Worm (Caenorhabditis elegans) whole organism, young adult: ENCODE data around the gene cyy-1.

ENCODE experiments used
- B0035.1 ChIP-seq: sonication (generic microtip); optimal IDR thresholded peaks from 2 replicates; lab custom pipeline; 2016; ENCODE audit warnings: missing genetic modification characterization, mild to moderate bottlenecking, missing compliant biosample characterization, missing genotype, missing genetic modification reagents
- B0336.3 ChIP-seq: fragments of 200-800 bp; sonication (Bioruptor generic); IDR thresholded peaks from 2 replicates; pipeline ENCODE4 v1.3.6; 2022; ENCODE audit warnings: missing genetic modification characterization, missing compliant biosample characterization
- F10E7.11 ChIP-seq: sonication (generic microtip); optimal IDR thresholded peaks from 2 replicates; lab custom pipeline; 2017; ENCODE audit warnings: mild to moderate bottlenecking, missing genetic modification characterization, moderate library complexity, missing compliant biosample characterization
- F37B4.10 ChIP-seq: fragments of 200-800 bp; sonication (Bioruptor generic); IDR thresholded peaks from 2 replicates; pipeline ENCODE4 v1.3.6; 2022; ENCODE audit warnings: missing genetic modification characterization, missing compliant biosample characterization
- F39B2.1 ChIP-seq: fragments of 200-800 bp; sonication (Bioruptor generic); IDR thresholded peaks from 2 replicates; pipeline ENCODE4 v1.3.6; 2022; ENCODE audit warnings: missing genetic modification reagents, missing genetic modification characterization, missing compliant biosample characterization
- F49E8.2 ChIP-seq: sonication (generic microtip); optimal IDR thresholded peaks from 3 replicates; lab custom pipeline; 2017; ENCODE audit warnings: missing genetic modification characterization, mild to moderate bottlenecking, missing compliant biosample characterization, antibody characterized with exemption, moderate library complexity; ENCODE audit not compliant: insufficient read depth
- F57A8.1 ChIP-seq: fragments of 200-800 bp; sonication (Bioruptor generic); optimal IDR thresholded peaks from 2 replicates; lab custom pipeline; 2018; ENCODE audit warnings: mild to moderate bottlenecking, missing genetic modification characterization, moderate library complexity, missing compliant biosample characterization
- K11D2.4 ChIP-seq: fragments of 200-800 bp; sonication (Bioruptor generic); IDR thresholded peaks from 2 replicates; pipeline ENCODE4 v1.3.6; 2022; ENCODE audit warnings: missing genetic modification reagents, missing genetic modification characterization, missing compliant biosample characterization
- Y53F4B.3 ChIP-seq: fragments of 200-800 bp; sonication (Bioruptor generic); IDR thresholded peaks from 2 replicates; pipeline ENCODE4 v1.3.6; 2022; ENCODE audit warnings: missing genetic modification reagents, missing genetic modification characterization, missing compliant biosample characterization
- Y53G8AR.9 ChIP-seq: fragments of 200-800 bp; sonication (Bioruptor generic); conservative IDR thresholded peaks from 2 replicates; pipeline ENCODE4 v1.3.6; 2022; ENCODE audit warnings: missing genetic modification reagents, missing genetic modification characterization, missing compliant biosample characterization
- Y56A3A.18 ChIP-seq: fragments of 200-800 bp; sonication (Bioruptor generic); IDR thresholded peaks from 2 replicates; pipeline ENCODE4 v1.3.6; 2022; ENCODE audit warnings: missing genetic modification reagents, missing genetic modification characterization, missing compliant biosample characterization
- Y79H2A.3 ChIP-seq: fragments of 200-800 bp; sonication (Bioruptor generic); conservative IDR thresholded peaks from 2 replicates; pipeline ENCODE4 v1.3.6; 2022; ENCODE audit warnings: missing genetic modification reagents, missing genetic modification characterization, missing compliant biosample characterization
- Y95B8A.8 ChIP-seq: fragments of 200-800 bp; sonication (Bioruptor generic); IDR thresholded peaks from 2 replicates; pipeline ENCODE4 v1.3.6; 2022; ENCODE audit warnings: missing genetic modification reagents, missing genetic modification characterization, missing compliant biosample characterization
- ZK185.1 ChIP-seq: sonication (generic microtip); optimal IDR thresholded peaks from 2 replicates; lab custom pipeline; 2016; ENCODE audit warnings: mild to moderate bottlenecking, missing genetic modification characterization, missing compliant biosample characterization; ENCODE audit not compliant: poor library complexity, severe bottlenecking
- aptf-2 ChIP-seq: fragments of 200-800 bp; sonication (Bioruptor generic); conservative IDR thresholded peaks from 2 replicates; pipeline ENCODE4 v1.3.6; 2022; ENCODE audit warnings: missing genetic modification reagents, missing genetic modification characterization, missing compliant biosample characterization
- attf-3 ChIP-seq: fragments of 200-800 bp; sonication (Bioruptor generic); conservative IDR thresholded peaks from 2 replicates; pipeline ENCODE4 v1.3.6; 2022; ENCODE audit warnings: missing genetic modification reagents, missing genetic modification characterization, missing compliant biosample characterization
- bed-2 ChIP-seq: fragments of 200-800 bp; sonication (Bioruptor generic); IDR thresholded peaks from 2 replicates; pipeline ENCODE4 v1.3.6; 2022; ENCODE audit warnings: missing genetic modification reagents, missing genetic modification characterization, missing compliant biosample characterization
- ceh-100 ChIP-seq: fragments of 200-800 bp; sonication (Bioruptor generic); IDR thresholded peaks from 2 replicates; pipeline ENCODE4 v1.3.6; 2022; ENCODE audit warnings: missing genetic modification reagents, missing genetic modification characterization, missing compliant biosample characterization
- ceh-27 ChIP-seq: fragments of 200-800 bp; sonication (Bioruptor generic); optimal IDR thresholded peaks from 2 replicates; lab custom pipeline; 2018; ENCODE audit warnings: mild to moderate bottlenecking, missing genetic modification characterization, moderate library complexity, missing compliant biosample characterization
- ceh-58 ChIP-seq: fragments of 200-800 bp; sonication (Bioruptor generic); IDR thresholded peaks from 2 replicates; pipeline ENCODE4 v1.3.6; 2022; ENCODE audit warnings: missing genetic modification characterization, missing compliant biosample characterization
- ceh-91 ChIP-seq: fragments of 200-800 bp; sonication (Bioruptor generic); IDR thresholded peaks from 2 replicates; pipeline ENCODE4 v1.3.6; 2022; ENCODE audit warnings: missing genetic modification reagents, missing genetic modification characterization, missing compliant biosample characterization
- dpff-1 ChIP-seq: sonication (generic microtip); optimal IDR thresholded peaks from 2 replicates; lab custom pipeline; 2017; ENCODE audit warnings: mild to moderate bottlenecking, missing genetic modification characterization, missing compliant biosample characterization
- egl-44 ChIP-seq: fragments of 200-800 bp; sonication (Bioruptor generic); IDR thresholded peaks from 2 replicates; pipeline ENCODE4 v1.3.6; 2022; ENCODE audit warnings: missing genetic modification reagents, missing genetic modification characterization, missing compliant biosample characterization
- him-1 ChIP-seq: sonication (generic microtip); optimal IDR thresholded peaks from 2 replicates; lab custom pipeline; 2016; ENCODE audit warnings: missing genotype, missing genetic modification reagents, missing genetic modification characterization, missing compliant biosample characterization
- hmg-20 ChIP-seq: fragments of 200-800 bp; sonication (Bioruptor generic); IDR thresholded peaks from 2 replicates; pipeline ENCODE4 v1.3.6; 2022; ENCODE audit warnings: missing genetic modification reagents, missing genetic modification characterization, missing compliant biosample characterization
- lag-1 ChIP-seq: fragments of 200-800 bp; sonication (Bioruptor generic); IDR thresholded peaks from 2 replicates; pipeline ENCODE4 v1.3.6; 2022; ENCODE audit warnings: missing genetic modification reagents, missing genetic modification characterization, missing compliant biosample characterization
- let-526 ChIP-seq: fragments of 200-800 bp; sonication (Bioruptor generic); IDR thresholded peaks from 2 replicates; pipeline ENCODE4 v1.3.6; 2022; ENCODE audit warnings: missing genetic modification reagents, missing genetic modification characterization, missing compliant biosample characterization
- lin-40 ChIP-seq: sonication (generic microtip); optimal IDR thresholded peaks from 2 replicates; lab custom pipeline; 2016; ENCODE audit warnings: missing genetic modification characterization, mild to moderate bottlenecking, missing compliant biosample characterization, missing genotype, missing genetic modification reagents
- lin-54 ChIP-seq: fragments of 200-800 bp; sonication (Bioruptor generic); optimal IDR thresholded peaks from 2 replicates; lab custom pipeline; 2018; ENCODE audit warnings: mild to moderate bottlenecking, missing genetic modification characterization, missing compliant biosample characterization
- lsl-1 ChIP-seq: fragments of 200-800 bp; sonication (Bioruptor generic); optimal IDR thresholded peaks from 2 replicates; lab custom pipeline; 2018; ENCODE audit warnings: mild to moderate bottlenecking, missing genetic modification characterization, moderate library complexity, missing compliant biosample characterization
- madf-10 ChIP-seq: sonication (generic microtip); optimal IDR thresholded peaks from 2 replicates; lab custom pipeline; 2016; ENCODE audit warnings: mild to moderate bottlenecking, missing genetic modification characterization, missing compliant biosample characterization
- mcd-1 ChIP-seq: fragments of 200-800 bp; sonication (Bioruptor generic); IDR thresholded peaks from 2 replicates; pipeline ENCODE4 v1.3.6; 2022; ENCODE audit warnings: missing genetic modification reagents, missing genetic modification characterization, missing compliant biosample characterization
- mel-28 ChIP-seq: sonication (generic microtip); optimal IDR thresholded peaks from 2 replicates; lab custom pipeline; 2016; ENCODE audit warnings: borderline replicate concordance, mild to moderate bottlenecking, missing genetic modification characterization, missing compliant biosample characterization
- nfya-1 ChIP-seq: sonication (generic microtip); optimal IDR thresholded peaks from 2 replicates; lab custom pipeline; 2017; ENCODE audit warnings: antibody characterized with exemption, missing compliant biosample characterization, missing genetic modification characterization, borderline replicate concordance; ENCODE audit not compliant: insufficient read depth
- nhr-120 ChIP-seq: fragments of 200-800 bp; sonication (Bioruptor generic); IDR thresholded peaks from 2 replicates; pipeline ENCODE4 v1.3.6; 2022; ENCODE audit warnings: missing genetic modification characterization, missing compliant biosample characterization
- nhr-179 ChIP-seq: sonication (generic microtip); optimal IDR thresholded peaks from 2 replicates; lab custom pipeline; 2016; ENCODE audit warnings: mild to moderate bottlenecking, missing genetic modification characterization, missing compliant biosample characterization
- nhr-27 ChIP-seq: fragments of 200-800 bp; sonication (Bioruptor generic); optimal IDR thresholded peaks from 2 replicates; lab custom pipeline; 2018; ENCODE audit warnings: mild to moderate bottlenecking, missing genetic modification characterization, moderate library complexity, missing compliant biosample characterization
- nhr-90 ChIP-seq: sonication (generic microtip); optimal IDR thresholded peaks from 2 replicates; lab custom pipeline; 2016; ENCODE audit warnings: missing genotype, mild to moderate bottlenecking, missing genetic modification characterization, missing compliant biosample characterization
- pha-4 ChIP-seq: fragments of 150-350 bp; sonication (generic microtip); optimal IDR thresholded peaks from 2 replicates; lab custom pipeline; 2014; ENCODE audit warnings: missing biosample characterization, missing genetic modification reagents, missing genetic modification characterization
- snpc-1.3 ChIP-seq: sonication (generic microtip); optimal IDR thresholded peaks from 2 replicates; lab custom pipeline; 2017; ENCODE audit warnings: missing genetic modification characterization, mild to moderate bottlenecking, missing compliant biosample characterization, antibody characterized with exemption, moderate library complexity, missing genotype, missing genetic modification reagents; ENCODE audit not compliant: insufficient read depth
- somi-1 ChIP-seq: fragments of 200-800 bp; sonication (Bioruptor generic); optimal IDR thresholded peaks from 2 replicates; lab custom pipeline; 2018; ENCODE audit warnings: mild to moderate bottlenecking, missing genetic modification characterization, missing compliant biosample characterization
- tbp1 ChIP-seq: fragments of 200-800 bp; sonication (Bioruptor generic); optimal IDR thresholded peaks from 2 replicates; lab custom pipeline; 2018; ENCODE audit warnings: mild to moderate bottlenecking, missing genetic modification characterization, missing compliant biosample characterization
- tlf-1 ChIP-seq: fragments of 200-800 bp; sonication (Bioruptor generic); optimal IDR thresholded peaks from 2 replicates; lab custom pipeline; 2018; ENCODE audit warnings: mild to moderate bottlenecking, missing genetic modification characterization, missing compliant biosample characterization
- unc-62 ChIP-seq: fragments of 150-350 bp; optimal IDR thresholded peaks from 2 replicates; lab custom pipeline; 2014; ENCODE audit warnings: missing biosample characterization, missing genetic modification reagents, missing genetic modification characterization
- ztf-18 ChIP-seq: sonication (generic microtip); optimal IDR thresholded peaks from 2 replicates; lab custom pipeline; 2016; ENCODE audit warnings: missing genotype, mild to moderate bottlenecking, missing genetic modification characterization, missing compliant biosample characterization
- ztf-22 ChIP-seq: fragments of 200-800 bp; sonication (Bioruptor generic); optimal IDR thresholded peaks from 2 replicates; lab custom pipeline; 2018; ENCODE audit warnings: mild to moderate bottlenecking, missing genetic modification characterization, moderate library complexity, missing compliant biosample characterization

Gene cyy-1

DNA sequence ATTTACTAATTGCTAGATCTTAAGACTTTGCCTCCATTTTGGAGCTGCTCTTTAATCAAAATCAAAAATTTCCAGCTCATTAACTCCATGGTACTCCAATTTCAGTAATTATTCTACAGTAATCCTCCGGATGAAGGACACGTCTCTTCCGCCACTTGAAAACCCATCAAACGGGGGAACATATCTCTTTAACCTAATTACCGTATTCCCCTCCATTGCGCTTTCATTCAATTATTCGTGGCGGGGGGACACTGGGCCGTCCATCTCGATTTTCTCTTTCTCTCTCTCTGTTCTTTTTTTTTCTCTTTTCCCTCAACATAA is 11.2 kb downstream of the cyy-1 start:
- no peak for TF ChIP-seq mel-28 (tag; lab: Kevin White, UChicago)
- TF ChIP-seq Y79H2A.3: no peak
- TF ChIP-seq F10E7.11 (tag; lab: Kevin White, UChicago): no peak
- TF ChIP-seq lag-1 (GFP tag; lab: Robert Waterston, UW): no peak
- no peak for TF ChIP-seq let-526
- no peak for TF ChIP-seq ceh-27 (GFP tag; lab: Kevin White, UChicago)
- no peak for TF ChIP-seq dpff-1 (tag; lab: Kevin White, UChicago)
- no peak for TF ChIP-seq Y53G8AR.9 (GFP tag; lab: Robert Waterston, UW)
- TF ChIP-seq nhr-27: no peak

DNA sequence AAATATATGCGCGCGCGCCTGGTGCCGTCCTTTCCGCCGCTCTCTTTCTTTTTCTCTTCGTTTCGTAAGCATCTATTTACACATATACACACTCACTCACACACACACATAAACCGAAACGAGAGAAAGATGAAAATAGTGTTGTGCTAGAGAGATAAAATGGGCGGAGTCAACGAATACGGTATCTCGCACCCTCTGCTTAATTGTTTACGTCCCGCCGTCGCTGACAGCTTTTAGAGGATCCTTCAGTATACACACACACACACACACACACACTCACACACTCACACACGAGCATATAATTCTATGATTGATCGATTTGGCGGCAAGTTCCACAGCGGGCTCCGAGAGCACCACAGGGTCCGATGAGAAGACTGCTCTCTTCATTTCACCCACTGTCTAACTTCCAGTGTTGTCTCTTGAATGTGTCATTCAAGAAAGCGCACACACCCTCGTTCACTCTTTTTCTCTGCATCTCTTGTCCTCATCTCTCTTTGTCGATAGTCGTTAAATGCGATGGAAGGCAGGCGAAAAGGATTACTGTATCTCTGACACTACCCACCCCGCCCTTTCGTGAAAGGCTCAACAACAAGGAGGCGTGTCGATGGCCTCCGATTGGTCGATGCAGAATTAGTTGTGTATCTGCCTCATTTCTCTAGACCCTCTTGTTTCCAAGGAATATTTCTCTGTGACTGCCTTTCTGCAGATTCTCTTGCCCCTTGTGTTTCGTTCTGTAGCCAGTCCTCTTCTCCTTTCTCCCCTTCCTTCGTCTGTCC is 11.7 kb downstream of the cyy-1 start:
- TF ChIP-seq F37B4.10: no peak
- TF ChIP-seq lsl-1 (GFP tag; lab: Kevin White, UChicago): no peak
- no peak for TF ChIP-seq hmg-20 (GFP tag; lab: Robert Waterston, UW)
- no peak for TF ChIP-seq ceh-91
- TF ChIP-seq Y56A3A.18 (GFP tag; lab: Robert Waterston, UW): peak; percentile 73; the same call in 1 of the 2 replicates
- TF ChIP-seq lag-1 (GFP tag; lab: Robert Waterston, UW): no peak
- TF ChIP-seq attf-3 (GFP tag; lab: Robert Waterston, UW): no peak
- peak; percentile 84 for TF ChIP-seq ceh-27 (GFP tag; lab: Kevin White, UChicago)
- TF ChIP-seq ceh-58: no peak
- TF ChIP-seq pha-4 (tag; lab: Kevin White, UChicago): no peak
- TF ChIP-seq tbp1 (GFP tag; lab: Kevin White, UChicago): peak; percentile 45
- peak; percentile 69 for TF ChIP-seq ztf-18 (tag; lab: Kevin White, UChicago)
- TF ChIP-seq egl-44 (GFP tag; lab: Robert Waterston, UW): no peak
- no peak for TF ChIP-seq bed-2 (GFP tag; lab: Robert Waterston, UW)
- no peak for TF ChIP-seq ceh-100
- peak; percentile 32 for TF ChIP-seq unc-62 (GFP tag; lab: Kevin White, UChicago)
- TF ChIP-seq lin-40 (tag; lab: Kevin White, UChicago): peak; percentile 97
- TF ChIP-seq somi-1 (GFP tag; lab: Kevin White, UChicago): peak; percentile 42
- TF ChIP-seq nfya-1 (tag; lab: Kevin White, UChicago): no peak
- TF ChIP-seq mcd-1 (GFP tag; lab: Robert Waterston, UW): peak; percentile 73
- TF ChIP-seq madf-10 (tag; lab: Kevin White, UChicago): peak; percentile 75
- no peak for TF ChIP-seq nhr-179
- TF ChIP-seq F57A8.1 (GFP tag; lab: Kevin White, UChicago): no peak
- peak; percentile 41 for TF ChIP-seq ZK185.1 (tag; lab: Kevin White, UChicago)
- TF ChIP-seq B0336.3 (GFP tag; lab: Robert Waterston, UW): peak; percentile 80
- TF ChIP-seq B0035.1 (tag; lab: Kevin White, UChicago): no peak
- no peak for TF ChIP-seq aptf-2 (GFP tag; lab: Robert Waterston, UW)
- no peak for TF ChIP-seq nhr-90
- no peak for TF ChIP-seq snpc-1.3
- no peak for TF ChIP-seq him-1
- no peak for TF ChIP-seq nhr-120 (GFP tag; lab: Robert Waterston, UW)
- peak; percentile 70 for TF ChIP-seq tlf-1 (GFP tag; lab: Kevin White, UChicago)
- peak; percentile 62 for TF ChIP-seq lin-54 (GFP tag; lab: Kevin White, UChicago)
- no peak for TF ChIP-seq mel-28 (tag; lab: Kevin White, UChicago)
- TF ChIP-seq F39B2.1: no peak
- no peak for TF ChIP-seq F49E8.2
- TF ChIP-seq K11D2.4 (GFP tag; lab: Robert Waterston, UW): peak; percentile 62; the same call in 1 of the 2 replicates
- peak; percentile 13 for TF ChIP-seq ztf-22 (GFP tag; lab: Kevin White, UChicago)
- TF ChIP-seq Y95B8A.8 (GFP tag; lab: Robert Waterston, UW): no peak
- no peak for TF ChIP-seq Y53F4B.3
